Fruit fly (Drosophila melanogaster) whole organism, wandering third instar larva: Measurements from ENCODE around the gene mtTFB2.

Experiments used
- Abd-B ChIP-seq: fragments of >200 bp; optimal IDR thresholded peaks from 2 replicates; lab custom pipeline; 2017; ENCODE audit warnings: missing biosample characterization, missing genetic modification characterization
- CG32264 ChIP-seq: fragments of 200-800 bp; sonication (Bioruptor generic); optimal IDR thresholded peaks from 2 replicates; lab custom pipeline; 2016; ENCODE audit warnings: missing biosample characterization, missing genetic modification characterization
- CG9705 ChIP-seq: fragments of 200-800 bp; sonication (Bioruptor generic); optimal IDR thresholded peaks from 2 replicates; lab custom pipeline; 2018; ENCODE audit warnings: missing biosample characterization, mild to moderate bottlenecking, missing genetic modification characterization
- CrebA ChIP-seq: fragments of 200-800 bp; sonication (Bioruptor generic); optimal IDR thresholded peaks from 2 replicates; lab custom pipeline; 2016; ENCODE audit warnings: missing biosample characterization, mild to moderate bottlenecking, missing genetic modification characterization, borderline replicate concordance
- Dfd ChIP-seq: fragments of >200 bp; optimal IDR thresholded peaks from 2 replicates; lab custom pipeline; 2017; ENCODE audit warnings: missing biosample characterization, missing genetic modification characterization
- Dif ChIP-seq: fragments of 200-275, 200-300 bp; sonication (Bioruptor generic); optimal IDR thresholded peaks from 2 replicates; lab custom pipeline; 2018; ENCODE audit warnings: missing biosample characterization, missing genetic modification characterization; ENCODE audit not compliant: partially characterized antibody
- GATAd ChIP-seq: sonication (Bioruptor generic); optimal IDR thresholded peaks from 2 replicates; lab custom pipeline; 2016; ENCODE audit warnings: missing biosample characterization, missing genetic modification characterization
- HLH106 ChIP-seq: fragments of 200-800 bp; optimal IDR thresholded peaks from 3 replicates; lab custom pipeline; 2019; ENCODE audit warnings: missing biosample characterization, mild to moderate bottlenecking, missing genetic modification characterization, moderate library complexity
- Hnf4 ChIP-seq: fragments of 200-800 bp; sonication (Bioruptor generic); optimal IDR thresholded peaks from 2 replicates; lab custom pipeline; 2016; ENCODE audit warnings: missing biosample characterization, mild to moderate bottlenecking, missing genetic modification characterization
- Hr78 ChIP-seq: fragments of >200 bp; optimal IDR thresholded peaks from 2 replicates; lab custom pipeline; 2017; ENCODE audit warnings: missing biosample characterization, missing genetic modification characterization
- Hr83 ChIP-seq: fragments of 200-300 bp; sonication (Bioruptor generic); optimal IDR thresholded peaks from 2 replicates; lab custom pipeline; 2016; ENCODE audit warnings: missing biosample characterization, mild to moderate bottlenecking, missing genetic modification characterization, moderate library complexity; ENCODE audit not compliant: poor library complexity, severe bottlenecking
- Jra ChIP-seq: sonication (Bioruptor generic); optimal IDR thresholded peaks from 2 replicates; lab custom pipeline; 2016; ENCODE audit warnings: missing biosample characterization, missing genetic modification characterization
- Mio ChIP-seq: sonication (Bioruptor generic); optimal IDR thresholded peaks from 2 replicates; lab custom pipeline; 2016; ENCODE audit warnings: missing biosample characterization, missing genetic modification characterization
- Myc ChIP-seq: fragments of >200 bp; optimal IDR thresholded peaks from 2 replicates; lab custom pipeline; 2017
- N ChIP-seq: fragments of >200 bp; optimal IDR thresholded peaks from 2 replicates; lab custom pipeline; 2018; ENCODE audit warnings: missing biosample characterization, missing external identifiers, missing genetic modification characterization
- OdsH ChIP-seq: fragments of 200-800 bp; sonication (Bioruptor generic); optimal IDR thresholded peaks from 2 replicates; lab custom pipeline; 2016; ENCODE audit warnings: missing biosample characterization, mild to moderate bottlenecking, missing genetic modification characterization
- Rel ChIP-seq, 2 experiments: fragments of 200-800 bp; sonication (Bioruptor generic) in 1 of 2; optimal IDR thresholded peaks; 2 replicates in 1 of 2; 3 replicates in 1 of 2; lab custom pipeline; 2016 to 2019; ENCODE audit warnings: mild to moderate bottlenecking in 2 of 2, missing biosample characterization in 2 of 2, missing genetic modification characterization in 2 of 2, moderate library complexity in 1 of 2
- Sp1 ChIP-seq: fragments of 200-800 bp; sonication (Bioruptor generic); optimal IDR thresholded peaks from 3 replicates; lab custom pipeline; 2019; ENCODE audit warnings: missing biosample characterization, mild to moderate bottlenecking, missing genetic modification characterization, moderate library complexity
- Vsx2 ChIP-seq: fragments of 200-300, 225-300 bp; sonication (Bioruptor generic); optimal IDR thresholded peaks from 2 replicates; lab custom pipeline; 2018; ENCODE audit warnings: missing biosample characterization, missing genetic modification characterization; ENCODE audit not compliant: partially characterized antibody
- br ChIP-seq: fragments of 200-800 bp; sonication (Bioruptor generic); optimal IDR thresholded peaks from 2 replicates; lab custom pipeline; 2016; ENCODE audit warnings: missing biosample characterization, missing genetic modification characterization
- brk ChIP-seq: fragments of 200-800 bp; sonication (Bioruptor generic); optimal IDR thresholded peaks from 2 replicates; lab custom pipeline; 2016; ENCODE audit warnings: missing biosample characterization, mild to moderate bottlenecking, missing genetic modification characterization
- dl ChIP-seq, 2 experiments: fragments of 175-275, 200-275 bp in 1 of 2; fragments of 200-275 bp in 1 of 2; sonication (Bioruptor generic); optimal IDR thresholded peaks; lab custom pipeline; 2018; ENCODE audit warnings: mild to moderate bottlenecking in 2 of 2, missing biosample characterization in 2 of 2, missing genetic modification characterization in 2 of 2, moderate library complexity in 2 of 2; ENCODE audit not compliant: partially characterized antibody in 2 of 2, insufficient read depth in 1 of 2
- dmrt93B ChIP-seq: fragments of 200-800 bp; sonication (Bioruptor generic); optimal IDR thresholded peaks from 2 replicates; lab custom pipeline; 2018; ENCODE audit warnings: missing biosample characterization, mild to moderate bottlenecking, missing genetic modification characterization
- dsf ChIP-seq: sonication (Bioruptor generic); optimal IDR thresholded peaks from 2 replicates; lab custom pipeline; 2016; ENCODE audit warnings: missing biosample characterization, missing genetic modification characterization, borderline replicate concordance
- ey ChIP-seq: fragments of 200-800 bp; sonication (Bioruptor generic); optimal IDR thresholded peaks from 2 replicates; lab custom pipeline; 2016; ENCODE audit warnings: missing biosample characterization, missing genetic modification characterization
- foxo ChIP-seq, 2 experiments: fragments of 200-800 bp; sonication (Bioruptor generic); optimal IDR thresholded peaks; 2 replicates in 1 of 2; 3 replicates in 1 of 2; lab custom pipeline; 2016 to 2017; ENCODE audit warnings: missing biosample characterization in 2 of 2, missing genetic modification characterization in 2 of 2
- fru ChIP-seq: fragments of 200-800 bp; sonication (Bioruptor generic); optimal IDR thresholded peaks from 3 replicates; lab custom pipeline; 2016; ENCODE audit warnings: missing biosample characterization, mild to moderate bottlenecking, missing genetic modification characterization
- h ChIP-seq: fragments of 200-800 bp; sonication (Bioruptor generic); optimal IDR thresholded peaks from 3 replicates; lab custom pipeline; 2016; ENCODE audit warnings: missing biosample characterization, mild to moderate bottlenecking, missing genetic modification characterization
- jim ChIP-seq: fragments of 175-275, 200-325 bp; sonication (Bioruptor generic); optimal IDR thresholded peaks from 2 replicates; lab custom pipeline; 2016; ENCODE audit warnings: missing biosample characterization, mild to moderate bottlenecking, missing genetic modification characterization
- lola ChIP-seq: fragments of >200 bp; optimal IDR thresholded peaks from 2 replicates; lab custom pipeline; 2017; ENCODE audit warnings: missing biosample characterization, missing genetic modification characterization
- pan ChIP-seq: fragments of >200 bp; optimal IDR thresholded peaks from 2 replicates; lab custom pipeline; 2017
- psq ChIP-seq: fragments of 200-800 bp; sonication (Bioruptor generic); optimal IDR thresholded peaks from 3 replicates; lab custom pipeline; 2017; ENCODE audit warnings: missing biosample characterization, mild to moderate bottlenecking, missing genetic modification characterization, moderate library complexity
- rgr ChIP-seq: fragments of 200-800 bp; sonication (Bioruptor generic); optimal IDR thresholded peaks from 3 replicates; lab custom pipeline; 2016; ENCODE audit warnings: missing biosample characterization, mild to moderate bottlenecking, missing genetic modification characterization
- sage ChIP-seq: fragments of 200-800 bp; sonication (Bioruptor generic); optimal IDR thresholded peaks from 2 replicates; lab custom pipeline; 2016; ENCODE audit warnings: missing biosample characterization, mild to moderate bottlenecking, missing genetic modification characterization
- sv ChIP-seq: fragments of 200-800 bp; sonication (Bioruptor generic); optimal IDR thresholded peaks from 3 replicates; lab custom pipeline; 2016; ENCODE audit warnings: missing biosample characterization, missing genetic modification characterization
- tai ChIP-seq: sonication (Bioruptor generic); optimal IDR thresholded peaks from 2 replicates; lab custom pipeline; 2016; ENCODE audit warnings: missing biosample characterization, missing genetic modification characterization
- usp ChIP-seq: fragments of >200 bp; optimal IDR thresholded peaks from 2 replicates; lab custom pipeline; 2017; ENCODE audit warnings: missing biosample characterization, missing genetic modification characterization
- woc ChIP-seq: sonication (Bioruptor generic); optimal IDR thresholded peaks from 2 replicates; lab custom pipeline; 2016; ENCODE audit warnings: missing biosample characterization, mild to moderate bottlenecking, missing genetic modification characterization

mtTFB2 gene

dm6 chr3R:10083077-10083476 is 37.7 kb downstream of the mtTFB2 start:
- TF ChIP-seq foxo (GFP tag; optimal IDR thresholded peaks at IDR 0.05; lab: Kevin White, UChicago) (no peak), Vsx2 (GFP tag; lab: Kevin White, UChicago) (peak; percentile 63), ey (GFP tag; lab: Kevin White, UChicago) (no peak), Mio (GFP tag; lab: Kevin White, UChicago) (no peak), usp (GFP tag; lab: Kevin White, UChicago) (no peak), sage (GFP tag; lab: Kevin White, UChicago) (no peak), Rel (GFP tag; optimal IDR thresholded peaks at IDR 0.05; lab: Kevin White, UChicago) (no peak), Rel (tag; optimal IDR thresholded peaks at IDR 0.05; lab: Kevin White, UChicago) (no peak), tai (GFP tag; lab: Kevin White, UChicago) (no peak), Jra (GFP tag; lab: Kevin White, UChicago) (no peak), Myc (lab: Kevin White, UChicago) (no peak), pan (no peak), dmrt93B (GFP tag; lab: Kevin White, UChicago) (no peak), Dif (GFP tag; lab: Kevin White, UChicago) (peak; percentile 11), CrebA (GFP tag; lab: Kevin White, UChicago) (no peak)

- peak; percentile 50 to 71 for TF ChIP-seq dl (GFP tag; optimal IDR thresholded peaks at IDR 0.05; lab: Kevin White, UChicago; ENCODE audit: insufficient read depth in 1 of 2, partially characterized antibody in 2 of 2)
- peak; percentile 97 for TF ChIP-seq psq (GFP tag; lab: Kevin White, UChicago)
- peak; percentile 76 for TF ChIP-seq Dif (GFP tag; lab: Kevin White, UChicago)
- TF ChIP-seq Hnf4 (GFP tag; lab: Kevin White, UChicago) = no peak
- peak; percentile 58 for TF ChIP-seq Hr83 (GFP tag; lab: Kevin White, UChicago)
- TF ChIP-seq CrebA (GFP tag; lab: Kevin White, UChicago) = peak; percentile 40
- peak; percentile 70 for TF ChIP-seq fru (GFP tag; lab: Kevin White, UChicago)
- TF ChIP-seq CG32264 (GFP tag; lab: Kevin White, UChicago) = no peak
These were observed 38.8 kb downstream of the mtTFB2 start for dm6 chr3R:10084179-10084647.

dm6 chr3R:10084914-10085313 is 39.5 kb downstream of the mtTFB2 start:
- TF ChIP-seq sv (no peak), jim (GFP tag; lab: Kevin White, UChicago) (no peak), lola (no peak), Dif (GFP tag; lab: Kevin White, UChicago) (no peak), usp (GFP tag; lab: Kevin White, UChicago) (no peak), Hr78 (GFP tag; lab: Kevin White, UChicago) (no peak), dmrt93B (GFP tag; lab: Kevin White, UChicago) (peak; percentile 90), Rel (GFP tag; optimal IDR thresholded peaks at IDR 0.05; lab: Kevin White, UChicago) (no peak), Rel (tag; optimal IDR thresholded peaks at IDR 0.05; lab: Kevin White, UChicago) (peak; percentile 64), Hnf4 (GFP tag; lab: Kevin White, UChicago) (peak; percentile 88), CG32264 (GFP tag; lab: Kevin White, UChicago) (peak; percentile 72), rgr (peak; percentile 96), psq (GFP tag; lab: Kevin White, UChicago) (peak; percentile 89), brk (GFP tag; lab: Kevin White, UChicago) (peak; percentile 30), br (GFP tag; lab: Kevin White, UChicago) (peak; percentile 92), pan (no peak), CG9705 (peak; percentile 65), CrebA (GFP tag; lab: Kevin White, UChicago) (peak; percentile 67), sage (GFP tag; lab: Kevin White, UChicago) (peak; percentile 84), HLH106 (tag; lab: Kevin White, UChicago) (peak; percentile 94), fru (GFP tag; lab: Kevin White, UChicago) (peak; percentile 95), Mio (GFP tag; lab: Kevin White, UChicago) (peak; percentile 80), Dfd (GFP tag; lab: Kevin White, UChicago) (peak; percentile 88), foxo (GFP tag; optimal IDR thresholded peaks at IDR 0.05; lab: Kevin White, UChicago) (peak; percentile 43 to 97), dl (GFP tag; optimal IDR thresholded peaks at IDR 0.05; lab: Kevin White, UChicago; ENCODE audit: insufficient read depth in 1 of 2, partially characterized antibody in 2 of 2) (no peak), tai (GFP tag; lab: Kevin White, UChicago) (peak; percentile 86), N (GFP tag; lab: Kevin White, UChicago) (no peak), GATAd (GFP tag; lab: Kevin White, UChicago) (no peak), Hr83 (GFP tag; lab: Kevin White, UChicago) (peak; percentile 25), Myc (lab: Kevin White, UChicago) (no peak), Sp1 (GFP tag; lab: Kevin White, UChicago) (peak; percentile 91), woc (GFP tag; lab: Kevin White, UChicago) (peak; percentile 77), OdsH (GFP tag; lab: Kevin White, UChicago) (peak; percentile 95), h (GFP tag; lab: Kevin White, UChicago) (peak; percentile 95), ey (GFP tag; lab: Kevin White, UChicago) (peak; percentile 96), Jra (GFP tag; lab: Kevin White, UChicago) (peak; percentile 83), dsf (GFP tag; lab: Kevin White, UChicago) (peak; percentile 70), Vsx2 (GFP tag; lab: Kevin White, UChicago) (no peak), Abd-B (GFP tag; lab: Kevin White, UChicago) (no peak)
